Worm (Caenorhabditis elegans): ENCODE results near the gene irld-67.

DNA sequence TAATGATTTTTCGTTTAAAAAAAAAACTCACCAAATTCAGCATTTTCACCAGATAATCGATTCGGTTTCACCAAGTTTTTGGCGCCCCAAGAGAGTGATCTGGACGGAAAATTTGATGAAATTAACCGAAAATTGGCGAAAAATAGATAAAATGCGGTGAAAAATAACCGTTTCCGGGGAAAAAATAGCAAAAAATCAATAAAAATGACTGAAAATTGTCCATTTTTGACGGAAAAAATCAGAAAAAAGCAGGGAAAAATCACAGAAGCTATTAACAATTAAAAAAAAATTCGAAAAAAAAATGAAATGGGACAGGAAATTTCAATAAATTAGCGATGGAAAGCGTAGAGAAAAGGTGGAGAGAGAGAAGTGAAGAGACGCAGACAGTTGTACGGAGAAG lies 20.7 kb downstream of the irld-67 start, which contains the start of gene ubc-15:
- no peak for TF ChIP-seq zag-1 (tag; optimal IDR thresholded peaks at IDR 0.05)
- no peak for TF ChIP-seq sma-9 (GFP tag; optimal IDR thresholded peaks at IDR 0.05)
- TF ChIP-seq sma-9 (tag; optimal IDR thresholded peaks at IDR 0.05): no peak
- no peak for TF ChIP-seq aly-2 (tag; optimal IDR thresholded peaks at IDR 0.05)
- TF ChIP-seq unc-39 (tag; optimal IDR thresholded peaks at IDR 0.05): no peak
- no peak for TF ChIP-seq crh-2 (tag; optimal IDR thresholded peaks at IDR 0.05)
- TF ChIP-seq ztf-4 (tag; optimal IDR thresholded peaks at IDR 0.05): no peak
- TF ChIP-seq blmp-1 (tag; optimal IDR thresholded peaks at IDR 0.05; ENCODE audit: insufficient read depth): no peak
- no peak for TF ChIP-seq nhr-11 (tag; optimal IDR thresholded peaks at IDR 0.05)
- no peak for TF ChIP-seq ceh-82 (tag; optimal IDR thresholded peaks at IDR 0.05)
- TF ChIP-seq egl-27 (tag; optimal IDR thresholded peaks at IDR 0.05): no peak
- no peak for TF ChIP-seq ztf-11 (tag; optimal IDR thresholded peaks at IDR 0.05)
- TF ChIP-seq F13H6.1 (tag; optimal IDR thresholded peaks at IDR 0.05): no peak
- no peak for TF ChIP-seq alr-1 (tag; optimal IDR thresholded peaks at IDR 0.05)

Measured in whole organism, L2 larva.